Worm (Caenorhabditis elegans) whole organism, L4 larva: ENCODE data around the gene C24H11.1.

Experiments used
- ces-1 ChIP-seq: fragments of 150-350 bp; sonication (generic microtip); optimal IDR thresholded peaks from 4 replicates; lab custom pipeline; 2014; ENCODE audit warnings: missing biosample characterization, missing genetic modification reagents, missing genetic modification characterization
- daf-16 ChIP-seq, 3 experiments: sonication (generic microtip); optimal IDR thresholded peaks; 2 replicates each; lab custom pipeline; 2016 to 2017; ENCODE audit warnings: missing genetic modification characterization in 3 of 3, missing genetic modification reagents in 3 of 3, mild to moderate bottlenecking in 2 of 3, missing compliant biosample characterization in 2 of 3, missing biosample characterization in 1 of 3, moderate library complexity in 1 of 3
- dve-1 ChIP-seq: sonication (generic microtip); optimal IDR thresholded peaks from 2 replicates; lab custom pipeline; 2017; ENCODE audit warnings: antibody characterized with exemption, mild to moderate bottlenecking, missing genetic modification characterization, missing compliant biosample characterization; ENCODE audit not compliant: insufficient read depth
- nhr-10 ChIP-seq: fragments of 150-350 bp; optimal IDR thresholded peaks from 2 replicates; lab custom pipeline; 2014; ENCODE audit warnings: missing biosample characterization, missing genetic modification characterization
- nhr-237 ChIP-seq: sonication (generic microtip); optimal IDR thresholded peaks from 2 replicates; lab custom pipeline; 2017; ENCODE audit warnings: missing biosample characterization, missing genetic modification characterization
- nhr-25 ChIP-seq: sonication (generic microtip); optimal IDR thresholded peaks from 2 replicates; lab custom pipeline; 2017; ENCODE audit warnings: missing genetic modification characterization, mild to moderate bottlenecking, missing compliant biosample characterization, antibody characterized with exemption, moderate library complexity, borderline replicate concordance; ENCODE audit not compliant: insufficient read depth
- unc-62 ChIP-seq, 3 experiments: fragments of 150-350 bp in 1 of 3; sonication (generic microtip); optimal IDR thresholded peaks in 2 of 3; peaks in 1 of 3; 1 replicate in 1 of 3; 2 replicates in 2 of 3; lab custom pipeline; 2014 to 2017; ENCODE audit warnings: missing biosample characterization in 3 of 3, missing genetic modification characterization in 3 of 3, missing genetic modification reagents in 3 of 3, missing genotype in 1 of 3
- ztf-7 ChIP-seq: fragments of 150-350 bp; optimal IDR thresholded peaks from 2 replicates; lab custom pipeline; 2014; ENCODE audit warnings: missing biosample characterization, missing genetic modification characterization

DNA sequence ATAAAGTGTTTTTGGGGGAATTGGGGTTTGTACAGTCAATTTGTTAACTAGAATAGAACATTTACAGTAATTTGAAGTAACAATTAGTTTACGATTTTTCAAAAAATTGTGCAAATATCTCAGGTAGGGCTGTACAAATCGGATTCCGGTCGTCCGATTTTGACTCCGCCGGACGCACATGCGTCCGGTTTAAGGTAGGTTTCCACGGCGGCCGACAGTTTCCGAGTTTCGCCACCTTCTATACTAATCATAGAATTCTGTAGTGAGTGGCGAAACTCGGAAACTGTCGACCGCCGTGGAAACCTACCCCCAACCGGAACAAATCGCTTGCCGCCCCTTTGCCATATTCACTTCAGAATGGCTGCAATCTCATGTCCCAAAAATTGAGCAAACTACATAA is 2.0 kb downstream of the C24H11.1 start:
- TF ChIP-seq nhr-237 (no peak), unc-62 (GFP tag; optimal IDR thresholded peaks at IDR 0.05 in 1 of 2; lab: Kevin White, UChicago) (no peak), unc-62 (tag; optimal IDR thresholded peaks at IDR 0.05; lab: Kevin White, UChicago) (no peak), nhr-25 (no peak), dve-1 (tag; lab: Kevin White, UChicago) (no peak), ztf-7 (no peak), daf-16 (GFP tag; optimal IDR thresholded peaks at IDR 0.05; lab: Kevin White, UChicago) (no peak), daf-16 (tag; optimal IDR thresholded peaks at IDR 0.05; lab: Kevin White, UChicago) (no peak), nhr-10 (tag; lab: Kevin White, UChicago) (no peak), ces-1 (no peak)
